Fruit fly (Drosophila melanogaster) whole organism, adult: Measurements from ENCODE around the gene Calr.
A peak's percentile ranks its signal among the peaks of the same experiment; 100 is the strongest.

Experiments
- CG11617 ChIP-seq: fragments of 200-800 bp; sonication (Bioruptor generic); optimal IDR thresholded peaks from 2 replicates; lab custom pipeline; 2017; ENCODE audit warnings: mild to moderate bottlenecking, missing biosample characterization, missing genetic modification reagents, missing genetic modification characterization
- CG12768 ChIP-seq: fragments of 200-800 bp; sonication (Bioruptor generic); optimal IDR thresholded peaks from 2 replicates; lab custom pipeline; 2017; ENCODE audit warnings: missing biosample characterization, missing genetic modification characterization, mild to moderate bottlenecking, moderate library complexity, missing genetic modification reagents
- CG14711 ChIP-seq: fragments of 200-800 bp; sonication (Bioruptor generic); optimal IDR thresholded peaks from 2 replicates; lab custom pipeline; 2018; ENCODE audit warnings: missing biosample characterization, mild to moderate bottlenecking, missing genetic modification characterization, moderate library complexity
- CG1620 ChIP-seq: fragments of 200-800 bp; sonication (Bioruptor generic); optimal IDR thresholded peaks from 2 replicates; lab custom pipeline; 2016; ENCODE audit warnings: missing biosample characterization, missing genetic modification characterization
- CG33017 ChIP-seq: fragments of 200-800 bp; sonication (Bioruptor generic); optimal IDR thresholded peaks from 2 replicates; lab custom pipeline; 2018; ENCODE audit warnings: missing biosample characterization, mild to moderate bottlenecking, missing genetic modification characterization, moderate library complexity
- CG5204 ChIP-seq: fragments of 200-800 bp; sonication (Bioruptor generic); optimal IDR thresholded peaks from 2 replicates; lab custom pipeline; 2016; ENCODE audit warnings: missing biosample characterization, missing genetic modification characterization
- CG7045 ChIP-seq: fragments of 200-800 bp; sonication (Bioruptor generic); optimal IDR thresholded peaks from 2 replicates; lab custom pipeline; 2017; ENCODE audit warnings: missing biosample characterization, mild to moderate bottlenecking, missing genetic modification characterization
- CG7101 ChIP-seq: fragments of 200-800 bp; sonication (Bioruptor generic); optimal IDR thresholded peaks from 2 replicates; lab custom pipeline; 2018; ENCODE audit warnings: missing biosample characterization, mild to moderate bottlenecking, missing genetic modification characterization, moderate library complexity
- Clk ChIP-seq: fragments of 200-800 bp; sonication (Bioruptor generic); optimal IDR thresholded peaks from 2 replicates; lab custom pipeline; 2017; ENCODE audit warnings: missing biosample characterization, missing genetic modification characterization
- Crg-1 ChIP-seq: fragments of 200-800 bp; sonication (Bioruptor generic); optimal IDR thresholded peaks from 2 replicates; lab custom pipeline; 2016; ENCODE audit warnings: missing biosample characterization, missing genetic modification characterization
- Hr96 ChIP-seq: fragments of 200-800 bp; sonication (Bioruptor generic); optimal IDR thresholded peaks from 2 replicates; lab custom pipeline; 2016; ENCODE audit warnings: missing biosample characterization, missing genetic modification characterization
- Mnt ChIP-seq: fragments of 200-800 bp; sonication (Bioruptor generic); optimal IDR thresholded peaks from 2 replicates; lab custom pipeline; 2016; ENCODE audit warnings: missing biosample characterization, mild to moderate bottlenecking, missing genetic modification characterization
- bab1 ChIP-seq: fragments of 200-800 bp; sonication (Bioruptor generic); optimal IDR thresholded peaks from 3 replicates; lab custom pipeline; 2019; ENCODE audit warnings: missing biosample characterization, mild to moderate bottlenecking, missing genetic modification characterization, moderate library complexity
- cic ChIP-seq: fragments of 200-800 bp; sonication (Bioruptor generic); optimal IDR thresholded peaks from 2 replicates; lab custom pipeline; 2017; ENCODE audit warnings: missing biosample characterization, mild to moderate bottlenecking, missing genetic modification characterization, moderate library complexity
- cnc ChIP-seq, 2 experiments: fragments of >200 bp; optimal IDR thresholded peaks; 2 replicates each; lab custom pipeline; 2017
- kay ChIP-seq: fragments of 200-800 bp; sonication (Bioruptor generic); peaks from one replicate; lab custom pipeline; 2016; ENCODE audit warnings: missing biosample characterization, missing genetic modification characterization, borderline replicate concordance
- ovo ChIP-seq: fragments of 200-800 bp; sonication (Bioruptor generic); optimal IDR thresholded peaks from 2 replicates; lab custom pipeline; 2016; ENCODE audit warnings: missing biosample characterization, missing genetic modification characterization
- pad ChIP-seq: fragments of 200-800 bp; sonication (Bioruptor generic); optimal IDR thresholded peaks from 3 replicates; lab custom pipeline; 2017; ENCODE audit warnings: missing biosample characterization, missing genetic modification characterization, mild to moderate bottlenecking, moderate library complexity, missing genetic modification reagents
- tj ChIP-seq: fragments of 200-800 bp; sonication (Bioruptor generic); optimal IDR thresholded peaks from 3 replicates; lab custom pipeline; 2017; ENCODE audit warnings: missing biosample characterization, mild to moderate bottlenecking, missing genetic modification characterization, moderate library complexity
- toe ChIP-seq: fragments of 200-800 bp; sonication (Bioruptor generic); optimal IDR thresholded peaks from 2 replicates; lab custom pipeline; 2016; ENCODE audit warnings: missing biosample characterization, missing genetic modification characterization

Calr gene

DNA sequence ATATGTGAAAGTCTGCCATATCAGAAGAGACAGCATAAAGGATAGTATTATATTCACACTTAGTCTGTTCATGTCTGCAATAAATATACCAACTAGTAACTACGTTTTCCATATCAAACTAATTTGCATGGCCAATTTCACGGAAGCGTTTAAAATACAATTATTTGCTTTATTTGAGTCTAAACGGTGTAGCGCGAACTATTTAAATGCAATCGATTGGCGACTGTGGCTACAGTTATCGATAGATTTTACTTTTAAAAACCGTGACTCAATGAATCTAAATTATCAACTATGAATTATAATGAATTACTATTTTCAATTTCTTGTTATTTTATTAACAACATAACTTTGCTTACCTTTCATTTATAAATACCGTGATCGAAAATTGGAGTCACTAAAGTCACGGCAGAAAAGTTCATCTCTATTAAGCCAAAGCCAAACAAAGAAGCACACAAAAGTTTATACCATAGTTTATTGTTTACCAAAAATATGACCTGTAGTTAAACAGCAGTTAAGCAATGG, 3.7 kb downstream of the Calr start, which contains the start of the genes CG9427 and CG8319:
Gene CG9427, minus strand, starts transcription at position 51 of the 522 bp plus-strand sequence.
Gene CG8319, plus strand, starts transcription at position 442 of the 522 bp plus-strand sequence.
- TF ChIP-seq CG5204 (GFP tag; lab: Kevin White, UChicago) (no peak), Clk (no peak), CG1620 (peak; percentile 39), CG33017 (tag; lab: Kevin White, UChicago) (peak; percentile 33), Crg-1 (GFP tag; lab: Kevin White, UChicago) (peak; percentile 56), pad (peak; percentile 23), CG7101 (peak; percentile 69), cic (GFP tag; lab: Kevin White, UChicago) (peak; percentile 28), CG11617 (GFP tag; lab: Kevin White, UChicago) (peak; percentile 61), CG7045 (GFP tag; lab: Kevin White, UChicago) (peak; percentile 9), Mnt (GFP tag; lab: Kevin White, UChicago) (peak; percentile 78), tj (GFP tag; lab: Kevin White, UChicago) (no peak), toe (GFP tag; lab: Kevin White, UChicago) (no peak), bab1 (GFP tag; lab: Kevin White, UChicago) (peak; percentile 85), Hr96 (GFP tag; lab: Kevin White, UChicago) (no peak), cnc (optimal IDR thresholded peaks at IDR 0.05; lab: Kevin White, UChicago) (no peak), CG14711 (tag; lab: Kevin White, UChicago) (peak; percentile 65), ovo (GFP tag; lab: Kevin White, UChicago) (no peak), CG12768 (GFP tag; lab: Kevin White, UChicago) (no peak), kay (GFP tag; lab: Kevin White, UChicago) (no peak)

dm6 chr3R:9626266-9626665, 4.4 kb downstream of the Calr start:
- TF ChIP-seq tj (GFP tag; lab: Kevin White, UChicago) (peak; percentile 63), CG12768 (GFP tag; lab: Kevin White, UChicago) (no peak)

DNA sequence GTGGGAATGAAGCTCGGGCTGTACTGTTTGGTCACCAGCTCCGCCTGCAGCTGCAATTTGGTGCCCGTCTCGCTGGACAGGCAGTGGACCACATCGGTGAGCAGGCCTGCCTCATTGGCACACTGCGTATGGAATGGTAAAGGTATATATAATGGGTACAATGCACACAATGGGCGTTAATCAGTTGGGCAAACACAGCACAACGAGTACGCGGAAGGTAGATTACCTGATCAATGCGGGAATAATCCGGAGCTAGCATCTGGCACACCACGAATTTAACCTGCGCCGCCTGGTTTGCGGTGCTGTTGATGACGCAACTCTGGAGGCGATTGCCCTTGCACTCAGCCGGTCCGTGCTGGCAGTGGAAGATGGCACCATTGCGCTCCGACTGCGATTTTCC, 5.2 kb downstream of the Calr start:
- TF ChIP-seq CG11617 (GFP tag; lab: Kevin White, UChicago) (no peak), Hr96 (GFP tag; lab: Kevin White, UChicago) (no peak), pad (no peak)

DNA sequence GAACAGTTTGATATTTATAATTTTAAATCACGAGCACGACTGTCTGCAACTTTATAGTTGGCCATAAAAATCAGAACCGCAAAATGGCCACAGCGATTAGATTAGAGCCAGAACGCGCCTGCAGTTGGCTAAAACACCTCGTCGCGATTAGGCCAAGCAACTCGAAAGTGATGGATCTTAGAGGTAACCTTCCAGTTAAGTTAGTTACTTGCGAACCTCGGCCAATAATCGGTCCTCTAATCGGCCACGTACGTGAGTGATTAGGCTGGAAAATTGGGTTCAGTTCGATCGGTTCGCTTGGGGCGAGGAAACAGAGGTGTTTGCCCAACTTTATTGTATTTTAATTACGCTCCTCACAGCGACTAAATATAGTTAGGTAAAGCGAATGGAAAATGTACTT, 10.4 kb downstream of the Calr start:
- TF ChIP-seq CG7045 (GFP tag; lab: Kevin White, UChicago), result peak; percentile 29
- no peak for TF ChIP-seq bab1 (GFP tag; lab: Kevin White, UChicago)
- TF ChIP-seq Mnt (GFP tag; lab: Kevin White, UChicago), result no peak
- peak; percentile 20 for TF ChIP-seq toe (GFP tag; lab: Kevin White, UChicago)

dm6 chr3R:9618331-9618730, 12.3 kb downstream of the Calr start:
- TF ChIP-seq bab1 (GFP tag; lab: Kevin White, UChicago) (peak; percentile 81), CG33017 (tag; lab: Kevin White, UChicago) (peak; percentile 4), CG7045 (GFP tag; lab: Kevin White, UChicago) (peak; percentile 58), CG1620 (no peak), kay (GFP tag; lab: Kevin White, UChicago) (no peak), CG12768 (GFP tag; lab: Kevin White, UChicago) (peak; percentile 43), CG14711 (tag; lab: Kevin White, UChicago) (peak; percentile 47), pad (peak; percentile 7), CG11617 (GFP tag; lab: Kevin White, UChicago) (no peak), CG5204 (GFP tag; lab: Kevin White, UChicago) (peak; percentile 36), CG7101 (peak; percentile 36)

- no peak for TF ChIP-seq CG7101
- no peak for TF ChIP-seq toe (GFP tag; lab: Kevin White, UChicago)
- no peak for TF ChIP-seq Crg-1 (GFP tag; lab: Kevin White, UChicago)
- no peak for TF ChIP-seq Clk
- no peak for TF ChIP-seq Mnt (GFP tag; lab: Kevin White, UChicago)
- no peak for TF ChIP-seq tj (GFP tag; lab: Kevin White, UChicago)
Observed at dm6 chr3R:9613124-9613523, 17.5 kb downstream of the Calr start.

dm6 chr3R:9612217-9612616, 18.4 kb downstream of the Calr start:
- no peak for TF ChIP-seq CG7045 (GFP tag; lab: Kevin White, UChicago)
- peak; percentile 10 for TF ChIP-seq bab1 (GFP tag; lab: Kevin White, UChicago)
- TF ChIP-seq CG5204 (GFP tag; lab: Kevin White, UChicago), result no peak
- TF ChIP-seq tj (GFP tag; lab: Kevin White, UChicago), result peak; percentile 10

- TF ChIP-seq CG11617 (GFP tag; lab: Kevin White, UChicago) (no peak), ovo (GFP tag; lab: Kevin White, UChicago) (no peak), Mnt (GFP tag; lab: Kevin White, UChicago) (no peak), kay (GFP tag; lab: Kevin White, UChicago) (no peak), CG14711 (tag; lab: Kevin White, UChicago) (no peak), cnc (optimal IDR thresholded peaks at IDR 0.05; lab: Kevin White, UChicago) (no peak), toe (GFP tag; lab: Kevin White, UChicago) (no peak), CG5204 (GFP tag; lab: Kevin White, UChicago) (no peak), CG7045 (GFP tag; lab: Kevin White, UChicago) (no peak), pad (no peak), CG12768 (GFP tag; lab: Kevin White, UChicago) (no peak)
Observed at dm6 chr3R:9608206-9608605, 22.4 kb downstream of the Calr start.
